Worm (Caenorhabditis elegans): ENCODE data around the gene C06G4.4.
"Not testable (repeated sequence)": the region's sequence is repeated elsewhere in the genome, so short reads cannot be mapped to it uniquely, and the experiment has no call there.

ce11 chrIII:7958922-7959609, 18.5 kb downstream of the C06G4.4 start, which contains the start of gene F54H12.10:
- TF ChIP-seq W03F9.2, him-1 (tag; optimal IDR thresholded peaks at IDR 0.05): not testable (repeated sequence)

All from whole organism, L4/young adult.